Worm (Caenorhabditis elegans): ENCODE results near the gene mfsd-8.

mfsd-8 gene

ce11 chrIII:3311607-3312006, 29.5 kb downstream of the mfsd-8 start:
- TF ChIP-seq nhr-237 (tag; optimal IDR thresholded peaks at IDR 0.05) (no peak), madf-9 (GFP tag; conservative IDR thresholded peaks at IDR 0.05) (no peak), dmd-9 (GFP tag; IDR thresholded peaks at IDR 0.05) (no peak), lin-38 (GFP tag; IDR thresholded peaks at IDR 0.05) (peak; percentile 68), F10B5.3 (tag; optimal IDR thresholded peaks at IDR 0.05) (no peak)

- TF ChIP-seq lsy-2 (tag; optimal IDR thresholded peaks at IDR 0.05) (peak in 1 of 2 experiments; percentile 77), nhr-102 (tag; optimal IDR thresholded peaks at IDR 0.05) (no peak)
Observed at ce11 chrIII:3312111-3312510, 30.0 kb downstream of the mfsd-8 start.

- TF ChIP-seq nhr-11 (tag; optimal IDR thresholded peaks at IDR 0.05) (no peak), lsy-2 (tag; optimal IDR thresholded peaks at IDR 0.05) (no peak), F37D6.2 (tag; optimal IDR thresholded peaks at IDR 0.05) (no peak), mdt-29 (GFP tag; IDR thresholded peaks at IDR 0.05) (no peak), ctbp-1 (GFP tag; IDR thresholded peaks at IDR 0.05) (0 out of 2 replicates have a peak, but pooled peaks have one; percentile 32), arid-1 (GFP tag; conservative IDR thresholded peaks at IDR 0.05) (peak; percentile 46; the same call in 1 of the 2 replicates), hif-1 (tag; optimal IDR thresholded peaks at IDR 0.05) (peak in 1 of 2 experiments; percentile 59), ceh-28 (tag; optimal IDR thresholded peaks at IDR 0.05) (peak; percentile 2), Y75B8A.6 (GFP tag; IDR thresholded peaks at IDR 0.05) (no peak)
Observed at ce11 chrIII:3317887-3318286, 35.8 kb downstream of the mfsd-8 start.

ce11 chrIII:3321145-3321544, 39.0 kb downstream of the mfsd-8 start, which contains the start of gene Y53G8AR.9:
Gene Y53G8AR.9 (minus strand): TSS chrIII:3321245.
- TF ChIP-seq mxl-2 (GFP tag; conservative IDR thresholded peaks at IDR 0.05) (no peak), aha-1 (tag) (peak; percentile 71)

- peak; percentile 56 for TF ChIP-seq mes-2 (tag; optimal IDR thresholded peaks at IDR 0.05; ENCODE audit: poor library complexity, severe bottlenecking)
- peak in 1 of 2 experiments; percentile 58 for TF ChIP-seq hif-1 (tag; optimal IDR thresholded peaks at IDR 0.05)
- no peak for TF ChIP-seq Y75B8A.6 (GFP tag; IDR thresholded peaks at IDR 0.05)
- no peak for TF ChIP-seq daf-16 (GFP tag; optimal IDR thresholded peaks at IDR 0.05)
- TF ChIP-seq daf-16 (tag; optimal IDR thresholded peaks at IDR 0.05) = peak; percentile 2
- 0 out of 2 replicates have a peak, but pooled peaks have one; percentile 29 for TF ChIP-seq mdt-29 (GFP tag; IDR thresholded peaks at IDR 0.05)
- TF ChIP-seq dpl-1 (GFP tag; optimal IDR thresholded peaks at IDR 0.05) = peak; percentile 8
- TF ChIP-seq nhr-237 (tag; optimal IDR thresholded peaks at IDR 0.05) = no peak
Observed at ce11 chrIII:3322317-3323010, 40.4 kb downstream of the mfsd-8 start, which contains the start of gene phf-15. Gene phf-15 (plus strand): TSS chrIII:3322853.

ce11 chrIII:3323906-3324305, 41.8 kb downstream of the mfsd-8 start:
- peak; percentile 2 for TF ChIP-seq lin-13 (GFP tag; optimal IDR thresholded peaks at IDR 0.05)
- TF ChIP-seq aha-1 (tag) = peak; percentile 90
- peak; percentile 30 for TF ChIP-seq dve-1 (tag; optimal IDR thresholded peaks at IDR 0.05; ENCODE audit: insufficient read depth)
- TF ChIP-seq unc-39 (tag; optimal IDR thresholded peaks at IDR 0.05) = no peak
- TF ChIP-seq ceh-20 (GFP tag; IDR thresholded peaks at IDR 0.05) = no peak
- TF ChIP-seq nhr-11 (tag; optimal IDR thresholded peaks at IDR 0.05) = peak; percentile 32
- peak in 1 of 2 experiments; percentile 88 for TF ChIP-seq lsy-2 (tag; optimal IDR thresholded peaks at IDR 0.05)
- TF ChIP-seq fkh-10 (GFP tag; optimal IDR thresholded peaks at IDR 0.05) = peak; percentile 16
- TF ChIP-seq nhr-6 (tag; optimal IDR thresholded peaks at IDR 0.05) = peak; percentile 8
- TF ChIP-seq ztf-7 (tag; optimal IDR thresholded peaks at IDR 0.05) = peak; percentile 44
- peak; percentile 50 for TF ChIP-seq nhr-77 (tag; optimal IDR thresholded peaks at IDR 0.05)
- peak; percentile 61 for TF ChIP-seq mep-1 (tag; optimal IDR thresholded peaks at IDR 0.05)
- 0 out of 2 replicates have a peak, but pooled peaks have one; percentile 38 for TF ChIP-seq zfp-3 (GFP tag; conservative IDR thresholded peaks at IDR 0.05)
- TF ChIP-seq hmg-1.1 (GFP tag; IDR thresholded peaks at IDR 0.05) = no peak; the same call in 1 of the 2 replicates
- TF ChIP-seq lin-38 (GFP tag; IDR thresholded peaks at IDR 0.05) = peak; percentile 75
- no peak for TF ChIP-seq jun-1 (tag; optimal IDR thresholded peaks at IDR 0.05)
- TF ChIP-seq zag-1 (tag; optimal IDR thresholded peaks at IDR 0.05) = no peak
- no peak for TF ChIP-seq sdz-12 (GFP tag; optimal IDR thresholded peaks at IDR 0.05)
- peak; percentile 65; the same call in 1 of the 2 replicates for TF ChIP-seq nhr-42 (GFP tag; IDR thresholded peaks at IDR 0.05)
- no peak for TF ChIP-seq lin-39 (tag; optimal IDR thresholded peaks at IDR 0.05)
- TF ChIP-seq ceh-44 (GFP tag; IDR thresholded peaks at IDR 0.05) = no peak
- no peak for TF ChIP-seq hlh-11 (tag; optimal IDR thresholded peaks at IDR 0.05)
- TF ChIP-seq mdt-29 (GFP tag; IDR thresholded peaks at IDR 0.05) = no peak
- TF ChIP-seq pqm-1 (tag; optimal IDR thresholded peaks at IDR 0.05) = no peak
- TF ChIP-seq hif-1 (tag; optimal IDR thresholded peaks at IDR 0.05) = peak in 1 of 2 experiments; percentile 2

All from whole organism, L4 larva.